Worm (Caenorhabditis elegans) whole organism, dauer: ENCODE data around the gene Y38E10A.35.

Experiments used
- unc-62 ChIP-seq: sonication (generic microtip); optimal IDR thresholded peaks from 2 replicates; lab custom pipeline; 2017; ENCODE audit warnings: missing biosample characterization, missing genetic modification reagents, missing genetic modification characterization

Gene Y38E10A.35

ce11 chrII:12572760-12573159, at the start of gene Y38E10A.35:
Gene Y38E10A.35, minus strand, starts transcription at chrII:12572860.
- TF ChIP-seq unc-62 (GFP tag; lab: Kevin White, UChicago) = no peak

- no peak for TF ChIP-seq unc-62 (GFP tag; lab: Kevin White, UChicago)
Observed at ce11 chrII:12621908-12622566, 49.4 kb upstream of the Y38E10A.35 start, which contains the start of gene nspe-8. Gene nspe-8, minus strand, starts transcription at chrII:12621958.

ce11 chrII:12620764-12621163, 48.1 kb upstream of the Y38E10A.35 start, which contains the start of gene nspe-1:
Gene nspe-1, minus strand, starts transcription at chrII:12620864.
- TF ChIP-seq unc-62 (GFP tag; lab: Kevin White, UChicago) = no peak

- TF ChIP-seq unc-62 (GFP tag; lab: Kevin White, UChicago) = no peak
Observed at ce11 chrII:12619288-12619687, 46.6 kb upstream of the Y38E10A.35 start, which contains the start of gene nspe-2. Gene nspe-2, minus strand, starts transcription at chrII:12619388.

ce11 chrII:12617586-12617985, 44.9 kb upstream of the Y38E10A.35 start, which contains the start of gene nspe-3:
Gene nspe-3, plus strand, starts transcription at chrII:12617886.
- no peak for TF ChIP-seq unc-62 (GFP tag; lab: Kevin White, UChicago)

- TF ChIP-seq unc-62 (GFP tag; lab: Kevin White, UChicago) = no peak
Observed at ce11 chrII:12616081-12616480, 43.4 kb upstream of the Y38E10A.35 start, which contains the start of gene nspe-6. Gene nspe-6, minus strand, starts transcription at chrII:12616181.

ce11 chrII:12615413-12615812, 42.8 kb upstream of the Y38E10A.35 start:
- no peak for TF ChIP-seq unc-62 (GFP tag; lab: Kevin White, UChicago)

ce11 chrII:12612218-12612617, 39.6 kb upstream of the Y38E10A.35 start, which contains the start of gene nspe-4:
Gene nspe-4, plus strand, starts transcription at chrII:12612518.
- no peak for TF ChIP-seq unc-62 (GFP tag; lab: Kevin White, UChicago)

ce11 chrII:12608653-12609052, 36.0 kb upstream of the Y38E10A.35 start, which contains the start of gene Y38E10A.9:
Gene Y38E10A.9, plus strand, starts transcription at chrII:12608953.
- no peak for TF ChIP-seq unc-62 (GFP tag; lab: Kevin White, UChicago)

ce11 chrII:12606900-12607299, 34.2 kb upstream of the Y38E10A.35 start, which contains the start of gene Y38E10A.8:
Gene Y38E10A.8, plus strand, starts transcription at chrII:12607200.
- TF ChIP-seq unc-62 (GFP tag; lab: Kevin White, UChicago) = no peak

- no peak for TF ChIP-seq unc-62 (GFP tag; lab: Kevin White, UChicago)
Observed at ce11 chrII:12606108-12606507, 33.4 kb upstream of the Y38E10A.35 start.

ce11 chrII:12603667-12604621, 31.3 kb upstream of the Y38E10A.35 start, which contains the start of the genes ceh-100 and lips-15:
Gene ceh-100, minus strand, starts transcription at chrII:12603680.
Gene lips-15, plus strand, starts transcription at chrII:12604386.
- no peak for TF ChIP-seq unc-62 (GFP tag; lab: Kevin White, UChicago)

ce11 chrII:12580952-12581351, 8.3 kb upstream of the Y38E10A.35 start, which contains the start of gene clec-4:
Gene clec-4, minus strand, starts transcription at chrII:12581113.
- no peak for TF ChIP-seq unc-62 (GFP tag; lab: Kevin White, UChicago)

ce11 chrII:12577754-12578153, 5.1 kb upstream of the Y38E10A.35 start, which contains the start of gene clec-8:
Gene clec-8, minus strand, starts transcription at chrII:12578061.
- no peak for TF ChIP-seq unc-62 (GFP tag; lab: Kevin White, UChicago)

- TF ChIP-seq unc-62 (GFP tag; lab: Kevin White, UChicago) = no peak
Observed at ce11 chrII:12574668-12575067, 2.0 kb upstream of the Y38E10A.35 start, which contains the start of gene Y38E10A.3. Gene Y38E10A.3, minus strand, starts transcription at chrII:12574768.
